Fruit fly (Drosophila melanogaster) whole organism, prepupa: ENCODE measurements around the gene CG4287.

Experiments
- CG8119 ChIP-seq: fragments of 200-800 bp; sonication (Bioruptor generic); IDR thresholded peaks from 3 replicates; pipeline ENCODE4 v1.3.6; 2022; ENCODE audit warnings: missing biosample characterization, missing genetic modification characterization
- cyc ChIP-seq: fragments of 200-800 bp; sonication (Bioruptor generic); optimal IDR thresholded peaks from 3 replicates; lab custom pipeline; 2016; ENCODE audit warnings: missing biosample characterization, missing genetic modification characterization

DNA sequence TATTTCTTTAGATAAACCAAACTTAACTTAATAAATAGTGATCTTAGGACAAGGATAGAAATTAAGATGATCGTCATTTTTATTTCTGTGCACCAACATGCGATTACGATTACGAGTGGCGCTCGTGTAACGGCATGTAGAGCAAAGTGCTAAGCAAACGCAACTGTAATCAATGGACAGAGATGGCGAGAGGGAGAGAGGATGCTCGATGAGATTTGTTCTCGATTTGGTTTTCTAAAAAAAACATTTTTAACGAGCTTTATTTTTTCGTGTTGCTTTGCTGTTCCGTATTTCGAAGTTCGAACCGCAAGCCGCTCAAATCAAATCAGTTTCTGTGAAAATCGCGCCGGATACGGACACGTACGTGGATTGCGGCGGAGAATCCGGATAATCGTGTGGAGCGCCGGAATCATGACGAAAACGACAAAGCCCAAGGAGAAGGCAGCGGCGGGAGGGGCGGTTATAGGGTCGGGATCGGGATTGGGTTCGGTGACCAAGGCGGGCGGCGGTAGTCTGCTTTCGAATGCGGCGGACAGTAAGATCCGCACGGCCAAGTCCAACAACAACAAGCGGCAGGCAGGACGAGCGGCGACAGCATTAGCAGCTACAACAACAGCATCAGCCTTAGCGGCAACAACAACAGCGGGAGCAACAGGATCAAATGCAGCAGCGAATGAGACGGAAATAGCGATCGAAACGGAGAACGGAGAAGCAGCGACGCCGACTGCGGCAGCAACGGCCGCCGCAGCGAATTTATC is 30.3 kb upstream of the CG4287 start:
- TF ChIP-seq cyc (GFP tag; lab: Kevin White, UChicago) (no peak), CG8119 (GFP tag; lab: Robert Waterston, UW) (no peak)
